Fruit fly (Drosophila melanogaster) whole organism: ENCODE results near the gene Acsx4.

ENCODE experiments used
- CG8478 ChIP-seq: fragments of >200 bp; optimal IDR thresholded peaks from 2 replicates; lab custom pipeline; 2018; ENCODE audit warnings: inconsistent platforms
- Dll ChIP-seq: fragments of >200 bp; optimal IDR thresholded peaks from 2 replicates; lab custom pipeline; 2017
- psq ChIP-seq: fragments of >200 bp; optimal IDR thresholded peaks from 2 replicates; lab custom pipeline; 2017

DNA sequence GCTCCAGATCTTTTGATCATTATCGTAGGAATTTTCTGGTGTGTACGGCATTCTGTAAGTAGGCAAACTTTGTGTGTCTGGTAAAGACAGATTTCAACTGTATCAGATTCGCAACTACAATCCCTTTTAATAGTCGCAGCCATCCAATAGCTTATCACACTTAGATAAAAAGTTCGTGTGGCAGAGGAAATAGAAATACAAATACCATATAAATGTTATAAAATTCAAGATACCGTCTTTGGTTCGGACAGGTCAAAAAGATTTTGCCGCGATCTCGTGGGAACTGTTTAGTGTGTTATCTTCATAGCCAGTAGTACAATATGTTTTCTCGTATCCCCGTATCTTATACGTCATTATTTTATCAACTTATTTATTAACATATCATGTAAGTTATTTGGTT lies 6.1 kb upstream of the Acsx4 start, which contains the start of gene Acsx1R:
- no peak for TF ChIP-seq psq (lab: Kevin White, UChicago)
- TF ChIP-seq Dll (lab: Kevin White, UChicago) = no peak
- TF ChIP-seq CG8478 = no peak
